Worm (Caenorhabditis elegans) whole organism, L1 larva: ENCODE data around the gene C38C5.1.

ENCODE experiments used
- C04F5.9 ChIP-seq: sonication (generic microtip); optimal IDR thresholded peaks from 2 replicates; lab custom pipeline; 2016; ENCODE audit warnings: missing genetic modification characterization, missing compliant biosample characterization
- C16A3.4 ChIP-seq: fragments of 150-350 bp; optimal IDR thresholded peaks from 2 replicates; lab custom pipeline; 2014; ENCODE audit warnings: missing biosample characterization, missing genetic modification characterization
- C34B4.2 ChIP-seq: sonication (generic microtip); optimal IDR thresholded peaks from 2 replicates; lab custom pipeline; 2017; ENCODE audit warnings: mild to moderate bottlenecking, missing genetic modification characterization, missing compliant biosample characterization
- F16B12.6 ChIP-seq: fragments of 150-350 bp; optimal IDR thresholded peaks from 2 replicates; lab custom pipeline; 2014; ENCODE audit warnings: missing biosample characterization, missing genetic modification characterization
- Y116A8C.19 ChIP-seq: sonication (generic microtip); optimal IDR thresholded peaks from 2 replicates; lab custom pipeline; 2016; ENCODE audit warnings: missing compliant biosample characterization, missing genetic modification characterization, borderline replicate concordance
- aha-1 ChIP-seq: fragments of 150-350 bp; optimal IDR thresholded peaks from 2 replicates; lab custom pipeline; 2014; ENCODE audit warnings: missing biosample characterization, missing genetic modification characterization
- alr-1 ChIP-seq: fragments of 200-800 bp; sonication (Bioruptor generic); optimal IDR thresholded peaks from 2 replicates; lab custom pipeline; 2018; ENCODE audit warnings: borderline replicate concordance, mild to moderate bottlenecking, missing genetic modification characterization, missing compliant biosample characterization
- aly-2 ChIP-seq: fragments of 150-350 bp; optimal IDR thresholded peaks from 2 replicates; lab custom pipeline; 2014; ENCODE audit warnings: missing biosample characterization, missing genetic modification characterization
- blmp-1 ChIP-seq: fragments of 150-350 bp; optimal IDR thresholded peaks from 2 replicates; lab custom pipeline; 2014; ENCODE audit warnings: missing biosample characterization, missing genetic modification characterization
- ceh-63 ChIP-seq: fragments of 200-800 bp; sonication (Bioruptor generic); optimal IDR thresholded peaks from 2 replicates; lab custom pipeline; 2018; ENCODE audit warnings: mild to moderate bottlenecking, missing genetic modification characterization, missing compliant biosample characterization
- ceh-8 ChIP-seq: fragments of 200-800 bp; sonication (Bioruptor generic); optimal IDR thresholded peaks from 2 replicates; lab custom pipeline; 2018; ENCODE audit warnings: mild to moderate bottlenecking, missing genetic modification characterization, moderate library complexity, missing compliant biosample characterization
- ceh-90 ChIP-seq: sonication (generic microtip); optimal IDR thresholded peaks from 2 replicates; lab custom pipeline; 2016; ENCODE audit warnings: missing genetic modification characterization, missing compliant biosample characterization
- ces-1 ChIP-seq: fragments of 150-350 bp; optimal IDR thresholded peaks from 2 replicates; lab custom pipeline; 2014; ENCODE audit warnings: missing biosample characterization, missing genetic modification reagents, missing genetic modification characterization
- dpl-1 ChIP-seq, 3 experiments: fragments of 150-350 bp in 2 of 3; sonication (generic microtip) in 1 of 3; optimal IDR thresholded peaks; 2 replicates each; lab custom pipeline; 2014 to 2017; ENCODE audit warnings: missing biosample characterization in 3 of 3, missing genetic modification characterization in 3 of 3, missing genetic modification reagents in 3 of 3
- dsc-1 ChIP-seq: sonication (generic microtip); optimal IDR thresholded peaks from 2 replicates; lab custom pipeline; 2016; ENCODE audit warnings: mild to moderate bottlenecking, missing genetic modification characterization, missing compliant biosample characterization
- efl-3 ChIP-seq: fragments of 200-800 bp; sonication (Bioruptor generic); optimal IDR thresholded peaks from 2 replicates; lab custom pipeline; 2018; ENCODE audit warnings: mild to moderate bottlenecking, missing genetic modification characterization, missing compliant biosample characterization
- egl-13 ChIP-seq: sonication (generic microtip); optimal IDR thresholded peaks from 2 replicates; lab custom pipeline; 2016; ENCODE audit warnings: missing genotype, missing genetic modification reagents, missing genetic modification characterization, missing compliant biosample characterization
- egl-27 ChIP-seq, 2 experiments: fragments of 150-350 bp in 1 of 2; sonication (generic microtip); optimal IDR thresholded peaks; 3 replicates each; lab custom pipeline; 2017 to 2018; ENCODE audit warnings: missing biosample characterization in 2 of 2, missing genetic modification characterization in 2 of 2, missing genetic modification reagents in 2 of 2
- elt-2 ChIP-seq: sonication (generic microtip); optimal IDR thresholded peaks from 2 replicates; lab custom pipeline; 2016; ENCODE audit warnings: missing genetic modification characterization, mild to moderate bottlenecking, inconsistent platforms, missing compliant biosample characterization, missing genetic modification reagents
- elt-3 ChIP-seq, 6 experiments: fragments of 150-350 bp in 1 of 6; sonication (generic microtip); optimal IDR thresholded peaks; 2 replicates each; lab custom pipeline; 2017 to 2018; ENCODE audit warnings: missing biosample characterization in 6 of 6, missing genetic modification characterization in 6 of 6, inconsistent platforms in 1 of 6
- ets-5 ChIP-seq: fragments of 200-800 bp; sonication (Bioruptor generic); IDR thresholded peaks from 2 replicates; pipeline ENCODE4 v1.3.6; 2022; ENCODE audit warnings: missing genetic modification characterization, missing compliant biosample characterization
- fkh-10 ChIP-seq: sonication (generic microtip); optimal IDR thresholded peaks from 2 replicates; lab custom pipeline; 2017; ENCODE audit warnings: missing biosample characterization, missing genetic modification reagents, missing genetic modification characterization
- fkh-4 ChIP-seq: sonication (generic microtip); optimal IDR thresholded peaks from 2 replicates; lab custom pipeline; 2016; ENCODE audit warnings: missing compliant biosample characterization, missing genetic modification characterization, borderline replicate concordance
- fkh-8 ChIP-seq: sonication (generic microtip); optimal IDR thresholded peaks from 2 replicates; lab custom pipeline; 2016; ENCODE audit warnings: mild to moderate bottlenecking, missing genetic modification characterization, missing compliant biosample characterization
- hlh-17 ChIP-seq: fragments of 200-800 bp; sonication (Bioruptor generic); optimal IDR thresholded peaks from 2 replicates; lab custom pipeline; 2018; ENCODE audit warnings: missing genetic modification characterization, mild to moderate bottlenecking, missing compliant biosample characterization, moderate library complexity, borderline replicate concordance
- hlh-4 ChIP-seq: sonication (generic microtip); optimal IDR thresholded peaks from 2 replicates; lab custom pipeline; 2016; ENCODE audit warnings: mild to moderate bottlenecking, missing genetic modification characterization, missing compliant biosample characterization
- jun-1 ChIP-seq: fragments of 150-350 bp; optimal IDR thresholded peaks from 2 replicates; lab custom pipeline; 2014; ENCODE audit warnings: missing biosample characterization, missing genetic modification reagents, missing genetic modification characterization
- lin-14 ChIP-seq: fragments of 200-800 bp; sonication (Bioruptor generic); optimal IDR thresholded peaks from 2 replicates; lab custom pipeline; 2018; ENCODE audit warnings: mild to moderate bottlenecking, missing genetic modification characterization, moderate library complexity, missing compliant biosample characterization
- lin-39 ChIP-seq: fragments of 150-350 bp; optimal IDR thresholded peaks from 2 replicates; lab custom pipeline; 2014; ENCODE audit warnings: missing biosample characterization, missing genetic modification reagents, missing genetic modification characterization
- mdl-1 ChIP-seq, 2 experiments: fragments of 150-350 bp; optimal IDR thresholded peaks; 2 replicates each; lab custom pipeline; 2014 to 2017; ENCODE audit warnings: missing biosample characterization in 2 of 2, missing genetic modification characterization in 2 of 2, inconsistent platforms in 1 of 2
- nhr-12 ChIP-seq: sonication (generic microtip); optimal IDR thresholded peaks from 2 replicates; lab custom pipeline; 2017; ENCODE audit warnings: missing biosample characterization, missing genetic modification characterization
- nhr-20 ChIP-seq: sonication (generic microtip); optimal IDR thresholded peaks from 2 replicates; lab custom pipeline; 2016; ENCODE audit warnings: mild to moderate bottlenecking, missing genetic modification characterization, missing compliant biosample characterization
- nhr-28 ChIP-seq: fragments of 150-350 bp; optimal IDR thresholded peaks from 2 replicates; lab custom pipeline; 2014; ENCODE audit warnings: missing biosample characterization, missing genetic modification characterization
- nhr-77 ChIP-seq: fragments of 150-350 bp; optimal IDR thresholded peaks from 2 replicates; lab custom pipeline; 2014; ENCODE audit warnings: missing biosample characterization, missing genetic modification characterization
- nhr-84 ChIP-seq: sonication (generic microtip); optimal IDR thresholded peaks from 2 replicates; lab custom pipeline; 2017; ENCODE audit warnings: missing biosample characterization, missing genetic modification characterization
- pax-3 ChIP-seq: fragments of 200-800 bp; sonication (Bioruptor generic); optimal IDR thresholded peaks from 2 replicates; lab custom pipeline; 2018; ENCODE audit warnings: mild to moderate bottlenecking, missing genetic modification characterization, moderate library complexity, missing compliant biosample characterization
- pqm-1 ChIP-seq: sonication (generic microtip); optimal IDR thresholded peaks from 3 replicates; lab custom pipeline; 2017; ENCODE audit warnings: missing biosample characterization, missing genetic modification characterization
- rnt-1 ChIP-seq: sonication (generic microtip); optimal IDR thresholded peaks from 2 replicates; lab custom pipeline; 2016; ENCODE audit warnings: mild to moderate bottlenecking, missing genetic modification characterization, moderate library complexity, missing compliant biosample characterization
- snpc-4 ChIP-seq: fragments of 150-350 bp; optimal IDR thresholded peaks from 2 replicates; lab custom pipeline; 2014; ENCODE audit warnings: missing biosample characterization, missing genetic modification characterization
- sup-37 ChIP-seq: fragments of 200-800 bp; sonication (Bioruptor generic); optimal IDR thresholded peaks from 2 replicates; lab custom pipeline; 2018; ENCODE audit warnings: mild to moderate bottlenecking, missing genetic modification characterization, missing compliant biosample characterization
- tbx-2 ChIP-seq: sonication (generic microtip); optimal IDR thresholded peaks from 2 replicates; lab custom pipeline; 2016; ENCODE audit warnings: missing genetic modification characterization, missing compliant biosample characterization
- tlp-1 ChIP-seq: fragments of 150-350 bp; optimal IDR thresholded peaks from 2 replicates; lab custom pipeline; 2014; ENCODE audit warnings: missing biosample characterization, missing genetic modification characterization
- unc-130 ChIP-seq: fragments of 150-350 bp; optimal IDR thresholded peaks from 2 replicates; lab custom pipeline; 2017; ENCODE audit warnings: missing biosample characterization, missing genetic modification characterization, inconsistent platforms
- unc-30 ChIP-seq: sonication (generic microtip); optimal IDR thresholded peaks from 2 replicates; lab custom pipeline; 2017; ENCODE audit warnings: missing biosample characterization, missing genetic modification characterization
- unc-98 ChIP-seq: fragments of 200-800 bp; sonication (Bioruptor generic); IDR thresholded peaks from 2 replicates; pipeline ENCODE4 v1.3.6; 2022; ENCODE audit warnings: missing genetic modification characterization, missing compliant biosample characterization
- zip-4 ChIP-seq: fragments of 200-800 bp; sonication (Bioruptor generic); optimal IDR thresholded peaks from 2 replicates; lab custom pipeline; 2018; ENCODE audit warnings: mild to moderate bottlenecking, missing genetic modification characterization, moderate library complexity, missing compliant biosample characterization
- ztf-11 ChIP-seq, 2 experiments: sonication (generic microtip); optimal IDR thresholded peaks; 2 replicates each; lab custom pipeline; 2016 to 2017; ENCODE audit warnings: missing genetic modification characterization in 2 of 2, missing biosample characterization in 1 of 2, missing compliant biosample characterization in 1 of 2

C38C5.1 gene

ce11 chrX:5572638-5573037, 14.8 kb downstream of the C38C5.1 start:
- TF ChIP-seq C16A3.4, result no peak
- no peak for TF ChIP-seq zip-4
- TF ChIP-seq fkh-4 (tag; lab: Kevin White, UChicago), result no peak
- TF ChIP-seq mdl-1 (tag; optimal IDR thresholded peaks at IDR 0.05; lab: Kevin White, UChicago), result no peak
- TF ChIP-seq ceh-8 (GFP tag; lab: Kevin White, UChicago), result no peak
- TF ChIP-seq dpl-1 (GFP tag; optimal IDR thresholded peaks at IDR 0.05; lab: Kevin White, UChicago), result no peak
- TF ChIP-seq C04F5.9 (tag; lab: Kevin White, UChicago), result no peak
- TF ChIP-seq egl-27 (tag; optimal IDR thresholded peaks at IDR 0.05; lab: Kevin White, UChicago), result no peak
- TF ChIP-seq unc-130 (tag; lab: Kevin White, UChicago), result no peak
- no peak for TF ChIP-seq aly-2
- TF ChIP-seq fkh-8, result no peak
- TF ChIP-seq tlp-1 (tag; lab: Kevin White, UChicago), result no peak
- TF ChIP-seq snpc-4 (tag; lab: Kevin White, UChicago), result no peak
- no peak for TF ChIP-seq elt-3 (tag; optimal IDR thresholded peaks at IDR 0.05; lab: Kevin White, UChicago)
- TF ChIP-seq sup-37 (GFP tag; lab: Kevin White, UChicago), result no peak
- no peak for TF ChIP-seq nhr-20 (tag; lab: Kevin White, UChicago)
- TF ChIP-seq egl-13 (tag; lab: Kevin White, UChicago), result no peak
- no peak for TF ChIP-seq ces-1 (GFP tag; lab: Kevin White, UChicago)
- TF ChIP-seq pax-3 (tag; lab: Kevin White, UChicago), result no peak
- TF ChIP-seq, all 84 proteins: peak for 0

- TF ChIP-seq fkh-4 (tag; lab: Kevin White, UChicago), result peak; percentile 85
- TF ChIP-seq nhr-28, result no peak
- no peak for TF ChIP-seq lin-39 (tag; lab: Kevin White, UChicago)
- TF ChIP-seq egl-13 (tag; lab: Kevin White, UChicago), result no peak
- no peak for TF ChIP-seq unc-30 (tag; lab: Kevin White, UChicago)
- no peak for TF ChIP-seq ets-5 (GFP tag; lab: Robert Waterston, UW)
- TF ChIP-seq rnt-1, result no peak
- TF ChIP-seq snpc-4 (tag; lab: Kevin White, UChicago), result no peak
- peak; percentile 31 for TF ChIP-seq tbx-2 (tag; lab: Kevin White, UChicago)
- TF ChIP-seq elt-3 (tag; optimal IDR thresholded peaks at IDR 0.05; lab: Kevin White, UChicago), result no peak
- TF ChIP-seq pqm-1 (tag; lab: Kevin White, UChicago), result no peak
- no peak for TF ChIP-seq aha-1 (tag; lab: Kevin White, UChicago)
- TF ChIP-seq jun-1 (tag; lab: Kevin White, UChicago), result no peak
- no peak for TF ChIP-seq C34B4.2 (tag; lab: Kevin White, UChicago)
- no peak for TF ChIP-seq pax-3 (tag; lab: Kevin White, UChicago)
- no peak for TF ChIP-seq fkh-10 (GFP tag; lab: Kevin White, UChicago)
- no peak for TF ChIP-seq elt-2 (tag; lab: Kevin White, UChicago)
- no peak for TF ChIP-seq unc-98
- TF ChIP-seq C16A3.4, result no peak
- no peak for TF ChIP-seq nhr-12 (tag; lab: Kevin White, UChicago)
- TF ChIP-seq dpl-1 (GFP tag; optimal IDR thresholded peaks at IDR 0.05; lab: Kevin White, UChicago), result no peak
- peak; percentile 32 for TF ChIP-seq lin-14 (GFP tag; lab: Kevin White, UChicago)
- TF ChIP-seq alr-1 (tag; lab: Kevin White, UChicago), result no peak
- no peak for TF ChIP-seq hlh-4 (tag; lab: Kevin White, UChicago)
- peak; percentile 98 for TF ChIP-seq dsc-1 (tag; lab: Kevin White, UChicago)
These were observed 21.9 kb downstream of the C38C5.1 start for ce11 chrX:5579714-5580265.

- TF ChIP-seq ztf-11 (tag; optimal IDR thresholded peaks at IDR 0.05; lab: Kevin White, UChicago), result no peak
- TF ChIP-seq zip-4, result no peak
- TF ChIP-seq ceh-63, result no peak
- TF ChIP-seq lin-14 (GFP tag; lab: Kevin White, UChicago), result peak; percentile 86
- no peak for TF ChIP-seq lin-39 (tag; lab: Kevin White, UChicago)
- TF ChIP-seq nhr-84, result no peak
- no peak for TF ChIP-seq ets-5 (GFP tag; lab: Robert Waterston, UW)
- TF ChIP-seq C16A3.4, result no peak
- no peak for TF ChIP-seq jun-1 (tag; lab: Kevin White, UChicago)
- no peak for TF ChIP-seq efl-3 (GFP tag; lab: Kevin White, UChicago)
- peak in 1 of 2 experiments; percentile 36 for TF ChIP-seq mdl-1 (tag; optimal IDR thresholded peaks at IDR 0.05; lab: Kevin White, UChicago)
- TF ChIP-seq dsc-1 (tag; lab: Kevin White, UChicago), result peak; percentile 49
- no peak for TF ChIP-seq elt-2 (tag; lab: Kevin White, UChicago)
- TF ChIP-seq ceh-90 (tag; lab: Kevin White, UChicago), result no peak
- peak; percentile 89 for TF ChIP-seq blmp-1
- no peak for TF ChIP-seq Y116A8C.19
- no peak for TF ChIP-seq F16B12.6
- TF ChIP-seq nhr-77 (tag; lab: Kevin White, UChicago), result no peak
- no peak for TF ChIP-seq unc-30 (tag; lab: Kevin White, UChicago)
- TF ChIP-seq hlh-17 (GFP tag; lab: Kevin White, UChicago), result no peak
These were observed 34.0 kb downstream of the C38C5.1 start for ce11 chrX:5591830-5592229.
